Worm (Caenorhabditis elegans) whole organism, L4/young adult: Measurements from ENCODE around the gene sru-37.

Experiments
- W03F9.2 ChIP-seq: fragments of 150-350 bp; optimal IDR thresholded peaks from 2 replicates; lab custom pipeline; 2014; ENCODE audit warnings: missing biosample characterization, missing genetic modification characterization
- dao-5 ChIP-seq: sonication (generic microtip); optimal IDR thresholded peaks from 2 replicates; lab custom pipeline; 2016; ENCODE audit warnings: missing genotype, missing genetic modification characterization, moderate library complexity, missing compliant biosample characterization

ce11 chrV:9782045-9782444 is 23.2 kb upstream of the sru-37 start:
- TF ChIP-seq dao-5 (no peak), W03F9.2 (tag; lab: Kevin White, UChicago) (no peak)
